Fruit fly (Drosophila melanogaster): ENCODE results near the gene dop.

Gene dop

DNA sequence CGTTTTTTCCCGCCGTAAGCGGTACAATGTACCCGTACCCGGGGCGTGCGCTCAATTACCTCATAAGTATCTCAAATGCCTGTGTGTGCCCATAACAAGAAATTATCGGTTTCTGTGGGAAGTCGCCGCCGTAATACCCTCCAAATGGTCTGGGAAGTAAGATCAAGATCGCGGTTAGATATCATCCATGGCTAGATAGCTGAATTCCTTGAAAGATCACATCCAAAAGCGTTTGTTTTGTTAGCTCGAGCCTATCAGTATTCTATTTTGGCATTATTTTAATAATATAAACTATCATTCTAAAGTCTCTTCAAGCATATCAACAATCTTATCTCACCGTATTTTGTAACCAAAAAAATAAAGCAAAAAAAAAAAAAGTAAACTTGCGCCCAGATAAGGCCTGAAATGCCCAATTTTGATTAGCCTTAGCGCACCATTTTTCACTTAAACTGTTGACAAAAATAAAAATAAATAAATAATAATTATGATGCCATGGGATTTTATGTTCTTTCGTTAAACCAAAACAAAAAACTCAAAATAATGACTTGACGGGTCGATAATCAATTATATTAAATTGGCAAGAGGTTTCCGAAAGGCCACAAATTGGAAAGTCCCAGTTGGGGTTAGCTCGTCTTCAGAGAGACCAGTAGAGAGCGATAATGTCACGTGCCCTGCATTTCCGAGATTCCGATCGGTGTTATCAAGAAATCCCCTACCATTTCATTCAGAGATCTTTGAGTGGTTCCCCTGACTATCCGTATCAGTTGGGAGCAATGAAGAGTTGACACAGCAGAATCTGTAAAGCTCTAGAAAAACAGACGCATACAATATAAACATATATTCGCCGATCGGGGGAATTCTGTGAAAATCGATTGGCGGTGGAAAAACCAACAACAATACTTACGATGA, 27.0 kb upstream of the dop start (continued):
- TF ChIP-seq Sry-δ (GFP tag; optimal IDR thresholded peaks at IDR 0.05) (no peak), H2.0 (GFP tag; IDR thresholded peaks at IDR 0.05) (no peak), CG14050 (GFP tag; IDR thresholded peaks at IDR 0.05) (no peak), CG7745 (tag; optimal IDR thresholded peaks at IDR 0.05) (no peak), prd (optimal IDR thresholded peaks at IDR 0.05) (no peak), prd (GFP tag; IDR thresholded peaks at IDR 0.05) (no peak), CG8290 (GFP tag; optimal IDR thresholded peaks at IDR 0.05) (no peak), CG8290 (tag; optimal IDR thresholded peaks at IDR 0.05) (no peak), Sox100B (GFP tag; optimal IDR thresholded peaks at IDR 0.05) (no peak), Drgx (GFP tag; IDR thresholded peaks at IDR 0.05) (no peak), CG6175 (GFP tag; IDR thresholded peaks at IDR 0.05) (no peak), knrl (GFP tag; IDR thresholded peaks at IDR 0.05; ENCODE audit: partially characterized antibody) (no peak), CG12942 (GFP tag; optimal IDR thresholded peaks at IDR 0.05) (no peak), CG6254 (GFP tag; optimal IDR thresholded peaks at IDR 0.05) (no peak), crc (GFP tag; optimal IDR thresholded peaks at IDR 0.05) (no peak), CG15601 (tag; optimal IDR thresholded peaks at IDR 0.05) (no peak), kni (GFP tag; optimal IDR thresholded peaks at IDR 0.05) (no peak), Aef1 (GFP tag; IDR thresholded peaks at IDR 0.05) (no peak), ERR (GFP tag; optimal IDR thresholded peaks at IDR 0.05) (no peak), sisA (GFP tag; IDR thresholded peaks at IDR 0.05) (no peak), ci (GFP tag; IDR thresholded peaks at IDR 0.05) (no peak), CG6689 (GFP tag; IDR thresholded peaks at IDR 0.05) (no peak), sens-2 (GFP tag; IDR thresholded peaks at IDR 0.05) (no peak), CG34422 (GFP tag; IDR thresholded peaks at IDR 0.05) (peak; percentile 39; the same call in 1 of the 3 replicates), tll (GFP tag; optimal IDR thresholded peaks at IDR 0.05) (no peak), CG9817 (tag; optimal IDR thresholded peaks at IDR 0.05) (no peak), CG8765 (GFP tag; IDR thresholded peaks at IDR 0.05) (no peak), phol (tag; optimal IDR thresholded peaks at IDR 0.05) (no peak), MBD-R2 (GFP tag; IDR thresholded peaks at IDR 0.05) (no peak), sens (GFP tag) (peak; percentile 45), Doc2 (GFP tag; IDR thresholded peaks at IDR 0.05) (no peak), row (GFP tag; IDR thresholded peaks at IDR 0.05) (peak; percentile 44; the same call in 2 of the 3 replicates), pros (GFP tag; optimal IDR thresholded peaks at IDR 0.05) (no peak), tgo (GFP tag; IDR thresholded peaks at IDR 0.05) (no peak), CG10462 (GFP tag; optimal IDR thresholded peaks at IDR 0.05) (no peak), bigmax (GFP tag; optimal IDR thresholded peaks at IDR 0.05) (no peak), lab (GFP tag; optimal IDR thresholded peaks at IDR 0.05) (peak; percentile 2), CG16813 (GFP tag; IDR thresholded peaks at IDR 0.05; ENCODE audit: partially characterized antibody) (no peak), CG13287 (GFP tag; IDR thresholded peaks at IDR 0.05; ENCODE audit: partially characterized antibody) (no peak), CG1024 (GFP tag; IDR thresholded peaks at IDR 0.05) (no peak), CTCF (GFP tag; optimal IDR thresholded peaks at IDR 0.05) (no peak), Ets97D (GFP tag; optimal IDR thresholded peaks at IDR 0.05) (no peak), Spps (tag; optimal IDR thresholded peaks at IDR 0.05) (no peak), CG14014 (GFP tag; IDR thresholded peaks at IDR 0.05) (no peak), cwo (GFP tag; optimal IDR thresholded peaks at IDR 0.05) (peak; percentile 84), sug (tag; optimal IDR thresholded peaks at IDR 0.05) (peak; percentile 35), CG12236 (GFP tag; optimal IDR thresholded peaks at IDR 0.05) (no peak), CG11085 (GFP tag; IDR thresholded peaks at IDR 0.05) (no peak), sd (tag; optimal IDR thresholded peaks at IDR 0.05) (no peak), kay (GFP tag; optimal IDR thresholded peaks at IDR 0.05) (no peak), Med (GFP tag) (peak; percentile 21)

Measured in whole organism, embryonic.